Fruit fly (Drosophila melanogaster): Measurements from ENCODE around the gene Idh3g.

DNA sequence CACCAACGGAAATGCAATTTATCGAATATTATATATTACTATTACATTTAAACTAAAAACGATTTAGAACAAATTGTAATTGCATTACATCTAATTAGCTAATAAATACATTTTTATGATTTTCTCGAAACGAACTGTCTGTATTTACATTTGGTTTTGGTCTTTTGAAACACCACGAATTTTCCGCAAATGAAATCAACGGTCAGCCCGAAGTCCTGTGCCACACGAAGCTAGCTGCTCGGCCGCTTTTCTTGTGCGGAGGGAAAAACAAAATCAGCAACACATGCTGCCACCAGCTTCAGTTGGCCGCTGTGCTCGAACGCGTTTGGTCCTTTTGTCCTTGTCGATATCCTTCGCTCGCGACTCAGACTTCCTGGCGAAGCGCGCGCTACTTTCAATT, 15.1 kb upstream of the Idh3g start, which contains the start of gene Lgr3:
- TF ChIP-seq Hr78 (GFP tag; optimal IDR thresholded peaks at IDR 0.05): no peak
- TF ChIP-seq lola (GFP tag; optimal IDR thresholded peaks at IDR 0.05): no peak
